Fruit fly (Drosophila melanogaster): ENCODE data around the gene CG15522.

Gene CG15522

DNA sequence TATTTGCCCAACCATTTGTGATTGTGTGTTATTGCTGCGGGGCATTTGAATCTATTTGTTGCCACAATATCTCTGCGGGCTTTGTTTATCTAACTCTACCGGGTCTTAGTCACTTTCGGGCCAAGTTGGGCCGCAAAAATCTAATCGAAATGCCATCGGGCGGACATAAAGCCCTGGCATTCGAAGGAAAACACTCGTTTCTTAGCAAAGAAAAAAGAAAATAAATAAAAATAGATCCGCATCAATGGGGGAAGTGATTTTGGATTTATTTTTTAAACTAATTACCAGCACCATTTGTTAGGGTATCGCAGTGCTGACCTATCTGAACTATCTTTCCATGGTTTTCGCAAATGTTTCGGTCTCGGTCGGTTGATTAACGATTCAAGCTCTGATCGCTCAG lies 28.5 kb upstream of the CG15522 start:
- TF ChIP-seq GATAd (GFP tag; optimal IDR thresholded peaks at IDR 0.05) (no peak), Rel (GFP tag; optimal IDR thresholded peaks at IDR 0.05) (no peak), Rel (tag; optimal IDR thresholded peaks at IDR 0.05) (no peak), lola (GFP tag; optimal IDR thresholded peaks at IDR 0.05) (no peak), Hr83 (GFP tag; optimal IDR thresholded peaks at IDR 0.05; ENCODE audit: poor library complexity, severe bottlenecking) (no peak), sv (GFP tag; optimal IDR thresholded peaks at IDR 0.05) (no peak), Dif (GFP tag; optimal IDR thresholded peaks at IDR 0.05; ENCODE audit: partially characterized antibody) (no peak), Sp1 (GFP tag; optimal IDR thresholded peaks at IDR 0.05) (no peak), Mio (GFP tag; optimal IDR thresholded peaks at IDR 0.05) (no peak), sage (GFP tag; optimal IDR thresholded peaks at IDR 0.05) (no peak), Dfd (GFP tag; optimal IDR thresholded peaks at IDR 0.05) (no peak), usp (GFP tag; optimal IDR thresholded peaks at IDR 0.05) (no peak), Hnf4 (GFP tag; optimal IDR thresholded peaks at IDR 0.05) (no peak), pan (optimal IDR thresholded peaks at IDR 0.05) (no peak), N (GFP tag; optimal IDR thresholded peaks at IDR 0.05) (no peak), Myc (optimal IDR thresholded peaks at IDR 0.05) (no peak), jim (GFP tag; optimal IDR thresholded peaks at IDR 0.05) (no peak), h (GFP tag; optimal IDR thresholded peaks at IDR 0.05) (no peak), brk (GFP tag; optimal IDR thresholded peaks at IDR 0.05) (no peak), dl (GFP tag; optimal IDR thresholded peaks at IDR 0.05; ENCODE audit: insufficient read depth in 1 of 2, partially characterized antibody in 2 of 2) (no peak)

DNA sequence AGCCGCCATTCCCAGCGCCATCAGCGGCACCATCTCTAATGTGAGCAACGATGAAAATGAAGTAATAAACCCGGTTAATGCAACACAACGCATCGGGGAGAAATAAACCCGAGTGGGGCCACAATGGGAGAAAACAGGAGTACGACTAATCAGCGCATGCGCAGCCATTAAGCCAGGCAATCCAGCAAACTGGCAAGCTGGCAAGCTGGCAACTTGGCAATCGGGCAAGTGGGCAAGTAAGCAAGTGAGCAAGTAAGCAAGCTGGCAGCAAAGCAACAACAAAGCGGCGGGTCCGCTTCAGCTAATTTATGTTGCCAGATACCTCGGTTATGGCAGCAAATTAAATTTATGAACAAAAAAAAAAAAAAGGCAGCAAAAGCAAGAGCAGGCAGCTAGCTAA lies 27.4 kb upstream of the CG15522 start:
- TF ChIP-seq HLH106 (tag; optimal IDR thresholded peaks at IDR 0.05) (no peak), Hnf4 (GFP tag; optimal IDR thresholded peaks at IDR 0.05) (no peak), woc (GFP tag; optimal IDR thresholded peaks at IDR 0.05) (no peak), CG32264 (GFP tag; optimal IDR thresholded peaks at IDR 0.05) (no peak), ey (GFP tag; optimal IDR thresholded peaks at IDR 0.05) (no peak), sage (GFP tag; optimal IDR thresholded peaks at IDR 0.05) (no peak)

DNA sequence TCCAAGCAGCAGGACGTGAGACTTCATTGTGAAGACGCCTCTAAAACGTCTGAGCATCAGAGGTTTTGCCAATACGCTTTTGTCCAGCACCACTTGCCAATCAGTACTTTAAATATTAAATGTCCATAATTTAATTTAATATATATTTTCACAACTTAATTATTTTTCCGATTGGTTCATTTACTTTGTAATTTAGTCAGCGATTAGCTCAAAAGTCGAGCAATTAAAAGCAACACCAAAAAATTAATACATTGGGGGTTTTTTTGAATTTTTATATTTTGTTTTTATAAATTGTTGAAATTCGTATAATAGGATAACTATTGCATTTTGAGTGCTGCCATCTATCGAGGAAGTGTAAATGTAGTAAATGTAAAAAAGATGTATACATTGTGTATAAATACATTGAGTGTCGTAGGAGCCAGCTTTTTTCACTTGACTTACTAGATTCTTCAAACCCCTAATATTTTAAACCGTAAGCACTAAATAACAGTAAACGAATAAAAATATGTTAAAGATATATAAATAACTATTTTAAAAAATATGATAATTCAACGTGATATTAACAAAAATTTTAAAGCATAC lies 23.2 kb upstream of the CG15522 start, which contains the start of gene CG15517:
Gene CG15517 (minus strand): TSS at position 51 of the 582 bp plus-strand sequence.
- peak in 1 of 2 experiments; percentile 7 for TF ChIP-seq dl (GFP tag; optimal IDR thresholded peaks at IDR 0.05; ENCODE audit: insufficient read depth in 1 of 2, partially characterized antibody in 2 of 2)
- no peak for TF ChIP-seq CG32264 (GFP tag; optimal IDR thresholded peaks at IDR 0.05)
- no peak for TF ChIP-seq psq (GFP tag; optimal IDR thresholded peaks at IDR 0.05)
- TF ChIP-seq Vsx2 (GFP tag; optimal IDR thresholded peaks at IDR 0.05; ENCODE audit: partially characterized antibody), result peak; percentile 12
- peak; percentile 29 for TF ChIP-seq Dif (GFP tag; optimal IDR thresholded peaks at IDR 0.05; ENCODE audit: partially characterized antibody)
- TF ChIP-seq Myc (optimal IDR thresholded peaks at IDR 0.05), result peak; percentile 44

dm6 chr3R:29905164-29905563 lies 21.9 kb upstream of the CG15522 start, which contains the start of gene CG15515:
CG15515 (plus strand) TSS chr3R:29905464.
- no peak for TF ChIP-seq br (GFP tag; optimal IDR thresholded peaks at IDR 0.05)
- no peak for TF ChIP-seq Mio (GFP tag; optimal IDR thresholded peaks at IDR 0.05)
- TF ChIP-seq Sp1 (GFP tag; optimal IDR thresholded peaks at IDR 0.05), result no peak
- no peak for TF ChIP-seq rgr (GFP tag; optimal IDR thresholded peaks at IDR 0.05)
- TF ChIP-seq tai (GFP tag; optimal IDR thresholded peaks at IDR 0.05), result no peak
- TF ChIP-seq HLH106 (tag; optimal IDR thresholded peaks at IDR 0.05), result no peak
- TF ChIP-seq woc (GFP tag; optimal IDR thresholded peaks at IDR 0.05), result no peak
- no peak for TF ChIP-seq psq (GFP tag; optimal IDR thresholded peaks at IDR 0.05)
- no peak for TF ChIP-seq Rel (GFP tag; optimal IDR thresholded peaks at IDR 0.05)
- no peak for TF ChIP-seq Rel (tag; optimal IDR thresholded peaks at IDR 0.05)
- no peak for TF ChIP-seq h (GFP tag; optimal IDR thresholded peaks at IDR 0.05)
- no peak for TF ChIP-seq Myc (optimal IDR thresholded peaks at IDR 0.05)
- no peak for TF ChIP-seq GATAd (GFP tag; optimal IDR thresholded peaks at IDR 0.05)
- no peak for TF ChIP-seq N (GFP tag; optimal IDR thresholded peaks at IDR 0.05)
- TF ChIP-seq sv (GFP tag; optimal IDR thresholded peaks at IDR 0.05), result no peak
- no peak for TF ChIP-seq usp (GFP tag; optimal IDR thresholded peaks at IDR 0.05)
- TF ChIP-seq foxo (GFP tag; optimal IDR thresholded peaks at IDR 0.05), result no peak
- no peak for TF ChIP-seq Dfd (GFP tag; optimal IDR thresholded peaks at IDR 0.05)
- TF ChIP-seq sage (GFP tag; optimal IDR thresholded peaks at IDR 0.05), result no peak
- no peak for TF ChIP-seq pan (optimal IDR thresholded peaks at IDR 0.05)
- no peak for TF ChIP-seq fru (GFP tag; optimal IDR thresholded peaks at IDR 0.05)

Measured in whole organism, wandering third instar larva.